Worm (Caenorhabditis elegans) whole organism, L1 larva: ENCODE measurements around the gene F32A11.1.

ENCODE experiments used
- C04F5.9 ChIP-seq: sonication (generic microtip); optimal IDR thresholded peaks from 2 replicates; lab custom pipeline; 2016; ENCODE audit warnings: missing genetic modification characterization, missing compliant biosample characterization
- C16A3.4 ChIP-seq: fragments of 150-350 bp; optimal IDR thresholded peaks from 2 replicates; lab custom pipeline; 2014; ENCODE audit warnings: missing biosample characterization, missing genetic modification characterization
- Y116A8C.19 ChIP-seq: sonication (generic microtip); optimal IDR thresholded peaks from 2 replicates; lab custom pipeline; 2016; ENCODE audit warnings: missing compliant biosample characterization, missing genetic modification characterization, borderline replicate concordance
- alr-1 ChIP-seq: fragments of 200-800 bp; sonication (Bioruptor generic); optimal IDR thresholded peaks from 2 replicates; lab custom pipeline; 2018; ENCODE audit warnings: borderline replicate concordance, mild to moderate bottlenecking, missing genetic modification characterization, missing compliant biosample characterization
- ama-1 ChIP-seq: fragments of 150-350 bp; optimal IDR thresholded peaks from 2 replicates; lab custom pipeline; 2014
- blmp-1 ChIP-seq: fragments of 150-350 bp; optimal IDR thresholded peaks from 2 replicates; lab custom pipeline; 2014; ENCODE audit warnings: missing biosample characterization, missing genetic modification characterization
- ceh-63 ChIP-seq: fragments of 200-800 bp; sonication (Bioruptor generic); optimal IDR thresholded peaks from 2 replicates; lab custom pipeline; 2018; ENCODE audit warnings: mild to moderate bottlenecking, missing genetic modification characterization, missing compliant biosample characterization
- ceh-8 ChIP-seq: fragments of 200-800 bp; sonication (Bioruptor generic); optimal IDR thresholded peaks from 2 replicates; lab custom pipeline; 2018; ENCODE audit warnings: mild to moderate bottlenecking, missing genetic modification characterization, moderate library complexity, missing compliant biosample characterization
- ceh-88 ChIP-seq: fragments of 200-800 bp; sonication (Bioruptor generic); IDR thresholded peaks from 2 replicates; pipeline ENCODE4 v1.3.6; 2022; ENCODE audit warnings: missing genetic modification characterization, missing compliant biosample characterization
- ceh-90 ChIP-seq: sonication (generic microtip); optimal IDR thresholded peaks from 2 replicates; lab custom pipeline; 2016; ENCODE audit warnings: missing genetic modification characterization, missing compliant biosample characterization
- ces-1 ChIP-seq: fragments of 150-350 bp; optimal IDR thresholded peaks from 2 replicates; lab custom pipeline; 2014; ENCODE audit warnings: missing biosample characterization, missing genetic modification reagents, missing genetic modification characterization
- dpl-1 ChIP-seq, 3 experiments: fragments of 150-350 bp in 2 of 3; sonication (generic microtip) in 1 of 3; optimal IDR thresholded peaks; 2 replicates each; lab custom pipeline; 2014 to 2017; ENCODE audit warnings: missing biosample characterization in 3 of 3, missing genetic modification characterization in 3 of 3, missing genetic modification reagents in 3 of 3
- efl-1 ChIP-seq, 4 experiments: fragments of 150-350 bp; optimal IDR thresholded peaks in 3 of 4; peaks in 1 of 4; 1 replicate in 1 of 4; 2 replicates in 3 of 4; lab custom pipeline; 2014; ENCODE audit warnings: missing biosample characterization in 2 of 4, missing genetic modification characterization in 2 of 4, missing genetic modification reagents in 2 of 4
- ets-5 ChIP-seq: fragments of 200-800 bp; sonication (Bioruptor generic); IDR thresholded peaks from 2 replicates; pipeline ENCODE4 v1.3.6; 2022; ENCODE audit warnings: missing genetic modification characterization, missing compliant biosample characterization
- fkh-10 ChIP-seq: sonication (generic microtip); optimal IDR thresholded peaks from 2 replicates; lab custom pipeline; 2017; ENCODE audit warnings: missing biosample characterization, missing genetic modification reagents, missing genetic modification characterization
- fkh-4 ChIP-seq: sonication (generic microtip); optimal IDR thresholded peaks from 2 replicates; lab custom pipeline; 2016; ENCODE audit warnings: missing compliant biosample characterization, missing genetic modification characterization, borderline replicate concordance
- fos-1 ChIP-seq: fragments of 150-350 bp; optimal IDR thresholded peaks from 2 replicates; lab custom pipeline; 2014; ENCODE audit warnings: missing biosample characterization, missing genetic modification characterization
- hpl-2 ChIP-seq: fragments of 150-350 bp; optimal IDR thresholded peaks from 2 replicates; lab custom pipeline; 2014; ENCODE audit warnings: missing biosample characterization, missing genetic modification reagents, missing genetic modification characterization
- isw-1 ChIP-seq: fragments of 200-800 bp; sonication (Bioruptor generic); IDR thresholded peaks from 2 replicates; pipeline ENCODE4 v1.3.6; 2022; ENCODE audit warnings: missing genetic modification characterization, missing compliant biosample characterization
- jun-1 ChIP-seq: fragments of 150-350 bp; optimal IDR thresholded peaks from 2 replicates; lab custom pipeline; 2014; ENCODE audit warnings: missing biosample characterization, missing genetic modification reagents, missing genetic modification characterization
- lin-13 ChIP-seq: fragments of 150-350 bp; optimal IDR thresholded peaks from 2 replicates; lab custom pipeline; 2014; ENCODE audit warnings: missing biosample characterization, missing genetic modification reagents, missing genetic modification characterization
- lin-35 ChIP-seq, 2 experiments: fragments of 150-350 bp; optimal IDR thresholded peaks; 2 replicates each; lab custom pipeline; 2014; ENCODE audit warnings: missing biosample characterization in 2 of 2, missing genetic modification characterization in 2 of 2, missing genetic modification reagents in 2 of 2
- lin-39 ChIP-seq: fragments of 150-350 bp; optimal IDR thresholded peaks from 2 replicates; lab custom pipeline; 2014; ENCODE audit warnings: missing biosample characterization, missing genetic modification reagents, missing genetic modification characterization
- lir-3 ChIP-seq: sonication (generic microtip); optimal IDR thresholded peaks from 2 replicates; lab custom pipeline; 2016; ENCODE audit warnings: mild to moderate bottlenecking, missing genetic modification characterization, moderate library complexity, missing compliant biosample characterization; ENCODE audit not compliant: poor library complexity
- lsy-2 ChIP-seq, 2 experiments: fragments of 150-350 bp; optimal IDR thresholded peaks; 2 replicates each; lab custom pipeline; 2014; ENCODE audit warnings: missing biosample characterization in 2 of 2, missing genetic modification characterization in 2 of 2
- mep-1 ChIP-seq: fragments of 150-350 bp; optimal IDR thresholded peaks from 2 replicates; lab custom pipeline; 2014; ENCODE audit warnings: missing biosample characterization, missing genetic modification characterization
- nhr-11 ChIP-seq: fragments of 150-350 bp; optimal IDR thresholded peaks from 2 replicates; lab custom pipeline; 2014; ENCODE audit warnings: missing biosample characterization, missing genetic modification characterization
- nhr-237 ChIP-seq: fragments of 150-350 bp; optimal IDR thresholded peaks from 2 replicates; lab custom pipeline; 2014; ENCODE audit warnings: missing biosample characterization, missing genetic modification characterization
- nhr-28 ChIP-seq: fragments of 150-350 bp; optimal IDR thresholded peaks from 2 replicates; lab custom pipeline; 2014; ENCODE audit warnings: missing biosample characterization, missing genetic modification characterization
- nhr-85 ChIP-seq: sonication (generic microtip); peaks from one replicate; lab custom pipeline; 2016; ENCODE audit warnings: missing genetic modification characterization, inconsistent platforms, missing compliant biosample characterization
- rnt-1 ChIP-seq: sonication (generic microtip); optimal IDR thresholded peaks from 2 replicates; lab custom pipeline; 2016; ENCODE audit warnings: mild to moderate bottlenecking, missing genetic modification characterization, moderate library complexity, missing compliant biosample characterization
- snu-23 ChIP-seq: sonication (generic microtip); optimal IDR thresholded peaks from 2 replicates; lab custom pipeline; 2016; ENCODE audit warnings: missing genetic modification characterization, missing compliant biosample characterization
- sox-4 ChIP-seq: sonication (generic microtip); optimal IDR thresholded peaks from 2 replicates; lab custom pipeline; 2016; ENCODE audit warnings: missing genetic modification characterization, missing compliant biosample characterization
- sptf-1 ChIP-seq: fragments of 150-350 bp; optimal IDR thresholded peaks from 2 replicates; lab custom pipeline; 2014; ENCODE audit warnings: missing biosample characterization, missing genetic modification characterization
- swsn-7 ChIP-seq: sonication (generic microtip); optimal IDR thresholded peaks from 2 replicates; lab custom pipeline; 2016; ENCODE audit warnings: missing genetic modification characterization, missing compliant biosample characterization
- unc-62 ChIP-seq: fragments of 150-350 bp; optimal IDR thresholded peaks from 2 replicates; lab custom pipeline; 2014; ENCODE audit warnings: missing biosample characterization, missing genetic modification reagents, missing genetic modification characterization
- unc-86 ChIP-seq: sonication (generic microtip); optimal IDR thresholded peaks from 2 replicates; lab custom pipeline; 2016; ENCODE audit warnings: missing genetic modification characterization, missing compliant biosample characterization
- zag-1 ChIP-seq: fragments of 150-350 bp; optimal IDR thresholded peaks from 2 replicates; lab custom pipeline; 2014; ENCODE audit warnings: missing biosample characterization, missing genetic modification characterization
- zip-4 ChIP-seq: fragments of 200-800 bp; sonication (Bioruptor generic); optimal IDR thresholded peaks from 2 replicates; lab custom pipeline; 2018; ENCODE audit warnings: mild to moderate bottlenecking, missing genetic modification characterization, moderate library complexity, missing compliant biosample characterization
- ztf-11 ChIP-seq, 2 experiments: sonication (generic microtip); optimal IDR thresholded peaks; 2 replicates each; lab custom pipeline; 2016 to 2017; ENCODE audit warnings: missing genetic modification characterization in 2 of 2, missing biosample characterization in 1 of 2, missing compliant biosample characterization in 1 of 2
- ztf-4 ChIP-seq: fragments of 150-350 bp; optimal IDR thresholded peaks from 2 replicates; lab custom pipeline; 2014; ENCODE audit warnings: missing biosample characterization, missing genetic modification characterization

F32A11.1 gene

ce11 chrII:13156971-13157370 lies at the start of gene F32A11.1, which contains the start of gene hpr-17 (continued):
- TF ChIP-seq lin-35 (GFP tag; optimal IDR thresholded peaks at IDR 0.05; lab: Kevin White, UChicago): peak; percentile 99
- peak; percentile 92 to 93 for TF ChIP-seq lsy-2 (tag; optimal IDR thresholded peaks at IDR 0.05; lab: Kevin White, UChicago)
- TF ChIP-seq fkh-10 (GFP tag; lab: Kevin White, UChicago): peak; percentile 40
- TF ChIP-seq ztf-11 (tag; optimal IDR thresholded peaks at IDR 0.05; lab: Kevin White, UChicago): peak in 1 of 2 experiments; percentile 53
- peak; percentile 96 for TF ChIP-seq rnt-1
- peak; percentile 75 for TF ChIP-seq ceh-8 (GFP tag; lab: Kevin White, UChicago)
- TF ChIP-seq nhr-28: no peak
- peak; percentile 54 for TF ChIP-seq blmp-1
- TF ChIP-seq swsn-7 (tag; lab: Kevin White, UChicago): peak; percentile 84
- peak; percentile 74 for TF ChIP-seq nhr-11 (tag; lab: Kevin White, UChicago)
- no peak for TF ChIP-seq nhr-237 (tag; lab: Kevin White, UChicago)
- peak; percentile 85 for TF ChIP-seq lin-13 (GFP tag; lab: Kevin White, UChicago)
- peak; percentile 85 for TF ChIP-seq unc-86 (tag; lab: Kevin White, UChicago)
- peak; percentile 92 for TF ChIP-seq snu-23 (GFP tag; lab: Kevin White, UChicago)
- peak; percentile 22 for TF ChIP-seq ztf-4 (tag; lab: Kevin White, UChicago)
- TF ChIP-seq C04F5.9 (tag; lab: Kevin White, UChicago): peak; percentile 69
- TF ChIP-seq ces-1 (GFP tag; lab: Kevin White, UChicago): no peak
- peak; percentile 98 to 99 for TF ChIP-seq efl-1 (optimal IDR thresholded peaks at IDR 0.05; lab: Kevin White, UChicago)
- peak; percentile 99 to 100 for TF ChIP-seq efl-1 (GFP tag; optimal IDR thresholded peaks at IDR 0.05 in 1 of 2; lab: Kevin White, UChicago)
- no peak for TF ChIP-seq fkh-4
- peak; percentile 83 for TF ChIP-seq lin-39 (tag; lab: Kevin White, UChicago)
- peak; percentile 33 for TF ChIP-seq sox-4
- TF ChIP-seq unc-62 (GFP tag; lab: Kevin White, UChicago): no peak
- no peak for TF ChIP-seq ets-5 (GFP tag; lab: Robert Waterston, UW)
- TF ChIP-seq Y116A8C.19 (tag; lab: Kevin White, UChicago): no peak
- TF ChIP-seq mep-1 (tag; lab: Kevin White, UChicago): peak; percentile 95
- TF ChIP-seq ceh-90: peak; percentile 51
- TF ChIP-seq dpl-1 (GFP tag; optimal IDR thresholded peaks at IDR 0.05; lab: Kevin White, UChicago): peak; percentile 99
- no peak for TF ChIP-seq alr-1
- TF ChIP-seq zag-1 (tag; lab: Kevin White, UChicago): no peak
- no peak for TF ChIP-seq sptf-1 (tag; lab: Kevin White, UChicago)
- TF ChIP-seq jun-1 (tag; lab: Kevin White, UChicago): peak; percentile 79
- peak; percentile 86 for TF ChIP-seq C16A3.4 (tag; lab: Kevin White, UChicago)

- TF ChIP-seq lin-13 (GFP tag; lab: Kevin White, UChicago) (no peak), efl-1 (optimal IDR thresholded peaks at IDR 0.05; lab: Kevin White, UChicago) (no peak), efl-1 (GFP tag; optimal IDR thresholded peaks at IDR 0.05 in 1 of 2; lab: Kevin White, UChicago) (peak in 1 of 2 experiments; percentile 63), ceh-8 (GFP tag; lab: Kevin White, UChicago) (no peak), unc-62 (GFP tag; lab: Kevin White, UChicago) (no peak), isw-1 (GFP tag; lab: Robert Waterston, UW) (no peak), ceh-88 (GFP tag; lab: Robert Waterston, UW) (no peak), blmp-1 (peak; percentile 67), fos-1 (no peak), lir-3 (tag; lab: Kevin White, UChicago) (no peak), nhr-85 (tag; lab: Kevin White, UChicago) (no peak), fkh-4 (no peak), ceh-63 (no peak), hpl-2 (GFP tag; lab: Kevin White, UChicago) (no peak), ama-1 (no peak), zip-4 (no peak)
These were observed 49.4 kb upstream of the F32A11.1 start, which contains the start of gene pqn-32 for ce11 chrII:13107719-13108118. TSS of gene pqn-32 (plus strand) at chrII:13108019.
